Fruit fly (Drosophila melanogaster) whole organism, embryonic: ENCODE results near the gene CG13311.

ENCODE experiments used
- Awh ChIP-seq: fragments of 200-800 bp; sonication (Bioruptor generic); IDR thresholded peaks from 2 replicates; pipeline ENCODE4, ENCODE4 v1.3.6; 2022; ENCODE audit warnings: missing biosample characterization, missing genetic modification characterization
- CG11560 ChIP-seq: fragments of 200-800 bp; sonication (Bioruptor generic); IDR thresholded peaks from 3 replicates; pipeline ENCODE4 v1.3.6; 2022; ENCODE audit warnings: missing biosample characterization, missing genetic modification characterization
- CG12071 ChIP-seq: fragments of 200-800 bp; sonication (Bioruptor generic); optimal IDR thresholded peaks from 3 replicates; lab custom pipeline; 2018; ENCODE audit warnings: missing biosample characterization, mild to moderate bottlenecking, missing genetic modification characterization
- CG14014 ChIP-seq: fragments of 200-800 bp; sonication (Bioruptor generic); IDR thresholded peaks from 2 replicates; pipeline ENCODE4 v1.3.6; 2022; ENCODE audit warnings: missing biosample characterization, missing genetic modification characterization
- CG15011 ChIP-seq: fragments of 200-800 bp; sonication (Bioruptor generic); optimal IDR thresholded peaks from 3 replicates; lab custom pipeline; 2018; ENCODE audit warnings: missing biosample characterization, mild to moderate bottlenecking, missing genetic modification characterization
- CG16779 ChIP-seq: fragments of 200-800 bp; sonication (Bioruptor generic); IDR thresholded peaks from 2 replicates; pipeline ENCODE4 v1.3.6; 2022; ENCODE audit warnings: missing biosample characterization, missing genetic modification characterization
- CG17612 ChIP-seq: fragments of 200-800 bp; sonication (Bioruptor generic); IDR thresholded peaks from 2 replicates; pipeline ENCODE4 v1.3.6; 2022; ENCODE audit warnings: missing biosample characterization, missing genetic modification characterization
- CG18011 ChIP-seq: fragments of 200-800 bp; sonication (Bioruptor generic); optimal IDR thresholded peaks from 2 replicates; lab custom pipeline; 2017; ENCODE audit warnings: missing biosample characterization, missing genetic modification characterization, mild to moderate bottlenecking, moderate library complexity, missing genotype
- CG31224 ChIP-seq: fragments of 200-800 bp; sonication (Bioruptor generic); IDR thresholded peaks from 2 replicates; pipeline ENCODE4 v1.3.6; 2022; ENCODE audit warnings: missing biosample characterization, missing genetic modification characterization
- CG31441 ChIP-seq: fragments of 200-800 bp; sonication (Bioruptor generic); IDR thresholded peaks from 2 replicates; pipeline ENCODE4 v1.3.6; 2022; ENCODE audit warnings: missing biosample characterization, missing genetic modification characterization
- CG42726 ChIP-seq: fragments of 200-800 bp; sonication (Bioruptor generic); IDR thresholded peaks from 2 replicates; pipeline ENCODE4 v1.3.6; 2022; ENCODE audit warnings: missing biosample characterization, missing genetic modification characterization; ENCODE audit not compliant: partially characterized antibody
- CG5245 ChIP-seq: fragments of 200-800 bp; sonication (Bioruptor generic); optimal IDR thresholded peaks from 3 replicates; lab custom pipeline; 2016; ENCODE audit warnings: missing biosample characterization, missing genetic modification characterization
- CG7271 ChIP-seq: fragments of 200-800 bp; sonication (Bioruptor generic); optimal IDR thresholded peaks from 2 replicates; lab custom pipeline; 2018; ENCODE audit warnings: missing biosample characterization, mild to moderate bottlenecking, missing genetic modification characterization, moderate library complexity
- CG7786 ChIP-seq: fragments of 200-800 bp; sonication (Bioruptor generic); optimal IDR thresholded peaks from 2 replicates; lab custom pipeline; 2016; ENCODE audit warnings: missing biosample characterization, missing genetic modification characterization
- CG7839 ChIP-seq: fragments of 200-800 bp; sonication (Bioruptor generic); optimal IDR thresholded peaks from 3 replicates; lab custom pipeline; 2018; ENCODE audit warnings: missing biosample characterization, mild to moderate bottlenecking, missing genetic modification characterization, moderate library complexity
- CG8765 ChIP-seq: fragments of 200-800 bp; sonication (Bioruptor generic); IDR thresholded peaks from 2 replicates; pipeline ENCODE4 v1.3.6; 2022; ENCODE audit warnings: missing biosample characterization, missing genetic modification characterization
- CG9609 ChIP-seq: fragments of 200-800 bp; sonication (Bioruptor generic); optimal IDR thresholded peaks from 3 replicates; lab custom pipeline; 2016; ENCODE audit warnings: missing biosample characterization, missing genetic modification characterization
- CoRest ChIP-seq: fragments of 200-800 bp; sonication (Bioruptor generic); optimal IDR thresholded peaks from 3 replicates; lab custom pipeline; 2018; ENCODE audit warnings: missing biosample characterization, mild to moderate bottlenecking, missing genetic modification characterization, moderate library complexity
- D19A ChIP-seq: fragments of 200-800 bp; optimal IDR thresholded peaks from 3 replicates; lab custom pipeline; 2019; ENCODE audit warnings: missing biosample characterization, mild to moderate bottlenecking, missing genetic modification characterization, moderate library complexity
- Dfd ChIP-seq, 2 experiments: fragments of >200 bp; optimal IDR thresholded peaks; 2 replicates each; lab custom pipeline; 2017; ENCODE audit warnings: missing biosample characterization in 2 of 2, missing genetic modification characterization in 2 of 2
- Doc3 ChIP-seq: fragments of 200-800 bp; sonication (Bioruptor generic); IDR thresholded peaks from 3 replicates; pipeline ENCODE4 v1.3.6; 2022; ENCODE audit warnings: missing biosample characterization, missing genetic modification characterization; ENCODE audit not compliant: partially characterized antibody
- Dp ChIP-seq: fragments of 200-800 bp; sonication (Bioruptor generic); optimal IDR thresholded peaks from 2 replicates; lab custom pipeline; 2018; ENCODE audit warnings: missing biosample characterization, mild to moderate bottlenecking, missing genetic modification characterization, moderate library complexity
- Ets97D ChIP-seq: fragments of 200-800 bp; sonication (Bioruptor generic); optimal IDR thresholded peaks from 3 replicates; lab custom pipeline; 2016; ENCODE audit warnings: missing biosample characterization, missing genetic modification characterization
- GATAe ChIP-seq: fragments of 200-800 bp; sonication (Bioruptor generic); conservative IDR thresholded peaks from 2 replicates; pipeline ENCODE4 v1.3.6; 2022; ENCODE audit warnings: missing biosample characterization, missing genetic modification characterization
- Gsc ChIP-seq: fragments of 200-800 bp; sonication (Bioruptor generic); IDR thresholded peaks from 2 replicates; pipeline ENCODE4 v1.3.6; 2022; ENCODE audit warnings: missing biosample characterization, missing genetic modification characterization
- HLH3B ChIP-seq: fragments of 200-800 bp; sonication (Bioruptor generic); IDR thresholded peaks from 2 replicates; pipeline ENCODE4 v1.3.6; 2022; ENCODE audit warnings: missing biosample characterization, missing genetic modification characterization
- HLH54F ChIP-seq: fragments of 200-800 bp; sonication (Bioruptor generic); optimal IDR thresholded peaks from 3 replicates; lab custom pipeline; 2016; ENCODE audit warnings: missing biosample characterization, missing genetic modification characterization
- Jarid2 ChIP-seq: fragments of 200-800 bp; sonication (Bioruptor generic); optimal IDR thresholded peaks from 3 replicates; lab custom pipeline; 2017; ENCODE audit warnings: mild to moderate bottlenecking, missing biosample characterization, missing genetic modification reagents, missing genetic modification characterization
- NC2β ChIP-seq: fragments of 200-800 bp; sonication (Bioruptor generic); optimal IDR thresholded peaks from 2 replicates; lab custom pipeline; 2016; ENCODE audit warnings: missing biosample characterization, missing genetic modification characterization
- NK7.1 ChIP-seq: fragments of 200-800 bp; sonication (Bioruptor generic); optimal IDR thresholded peaks from 3 replicates; lab custom pipeline; 2016; ENCODE audit warnings: missing biosample characterization, missing genetic modification characterization
- Opbp ChIP-seq: fragments of 200-800 bp; sonication (Bioruptor generic); IDR thresholded peaks from 3 replicates; pipeline ENCODE4 v1.3.6; 2022; ENCODE audit warnings: missing biosample characterization, missing genetic modification characterization; ENCODE audit not compliant: partially characterized antibody
- TFAM ChIP-seq: fragments of 200-800 bp; sonication (Bioruptor generic); optimal IDR thresholded peaks from 2 replicates; lab custom pipeline; 2017; ENCODE audit warnings: missing biosample characterization, missing genetic modification characterization, inconsistent platforms
- Trl ChIP-seq, 3 experiments: fragments of >200 bp in 2 of 3; fragments of 200-800 bp in 1 of 3; sonication (Bioruptor generic) in 1 of 3; optimal IDR thresholded peaks; 2 replicates in 1 of 3; 3 replicates in 2 of 3; lab custom pipeline; 2016 to 2017; ENCODE audit warnings: missing biosample characterization in 1 of 3, missing genetic modification characterization in 1 of 3
- ase ChIP-seq: fragments of 200-800 bp; sonication (Bioruptor generic); IDR thresholded peaks from 3 replicates; pipeline ENCODE4 v1.3.6; 2022; ENCODE audit warnings: missing biosample characterization, missing genetic modification characterization
- ci ChIP-seq: fragments of 200-800 bp; sonication (Bioruptor generic); IDR thresholded peaks from 3 replicates; pipeline ENCODE4 v1.3.6; 2022; ENCODE audit warnings: missing biosample characterization, missing genetic modification characterization
- croc ChIP-seq: fragments of 200-800 bp; sonication (Bioruptor generic); conservative IDR thresholded peaks from 3 replicates; pipeline ENCODE4 v1.3.6; 2022; ENCODE audit warnings: missing biosample characterization, missing genetic modification characterization
- danr ChIP-seq: fragments of 200-800 bp; sonication (Bioruptor generic); IDR thresholded peaks from 2 replicates; pipeline ENCODE4 v1.3.6; 2022; ENCODE audit warnings: missing biosample characterization, missing genetic modification characterization
- esg ChIP-seq: fragments of 200-800 bp; sonication (Bioruptor generic); conservative IDR thresholded peaks from 2 replicates; pipeline ENCODE4 v1.3.6; 2022; ENCODE audit warnings: missing biosample characterization, missing genetic modification characterization
- lbe ChIP-seq: fragments of 200-800 bp; sonication (Bioruptor generic); optimal IDR thresholded peaks from 2 replicates; lab custom pipeline; 2016; ENCODE audit warnings: missing biosample characterization, mild to moderate bottlenecking, missing genetic modification characterization
- mam ChIP-seq: fragments of 200-800 bp; sonication (Bioruptor generic); optimal IDR thresholded peaks from 3 replicates; lab custom pipeline; 2016; ENCODE audit warnings: missing biosample characterization, missing genetic modification characterization
- org-1 ChIP-seq: fragments of 200-800 bp; sonication (Bioruptor generic); optimal IDR thresholded peaks from 2 replicates; lab custom pipeline; 2017; ENCODE audit warnings: missing biosample characterization, missing genetic modification characterization
- prd ChIP-seq, 3 experiments: fragments of >200 bp in 2 of 3; fragments of 200-800 bp in 1 of 3; sonication (Bioruptor generic) in 1 of 3; optimal IDR thresholded peaks in 2 of 3; IDR thresholded peaks in 1 of 3; 2 replicates in 2 of 3; 3 replicates in 1 of 3; pipeline versions ENCODE4 v1.3.6 to Lab custom; 2017 to 2022; ENCODE audit warnings: missing biosample characterization in 1 of 3, missing genetic modification characterization in 1 of 3
- sima ChIP-seq: fragments of 200-800 bp; sonication (Bioruptor generic); optimal IDR thresholded peaks from 2 replicates; lab custom pipeline; 2016; ENCODE audit warnings: missing biosample characterization, missing genetic modification characterization
- twi ChIP-seq: fragments of 200-800 bp; optimal IDR thresholded peaks from 2 replicates; lab custom pipeline; 2019; ENCODE audit warnings: missing biosample characterization, mild to moderate bottlenecking, missing genetic modification characterization, moderate library complexity
- tx ChIP-seq: fragments of 200-800 bp; sonication (Bioruptor generic); optimal IDR thresholded peaks from 2 replicates; lab custom pipeline; 2016; ENCODE audit warnings: missing biosample characterization, missing genetic modification characterization
- usp ChIP-seq: fragments of >200 bp; optimal IDR thresholded peaks from 2 replicates; lab custom pipeline; 2017; ENCODE audit warnings: missing biosample characterization, missing genetic modification characterization
- vvl ChIP-seq: fragments of 200-800 bp; sonication (Bioruptor generic); IDR thresholded peaks from 2 replicates; pipeline ENCODE4 v1.3.6; 2022; ENCODE audit warnings: missing biosample characterization, missing genetic modification characterization
- yki ChIP-seq: fragments of >200 bp; optimal IDR thresholded peaks from 3 replicates; lab custom pipeline; 2018
- zen2 ChIP-seq: fragments of 200-800 bp; sonication (Bioruptor generic); IDR thresholded peaks from 3 replicates; pipeline ENCODE4 v1.3.6; 2022; ENCODE audit warnings: missing biosample characterization, missing genetic modification characterization; ENCODE audit not compliant: partially characterized antibody
- zfh2 ChIP-seq: fragments of 200-800 bp; sonication (Bioruptor generic); optimal IDR thresholded peaks from 2 replicates; lab custom pipeline; 2016; ENCODE audit warnings: missing biosample characterization, missing genetic modification characterization

Gene CG13311

dm6 chr3L:8765969-8766538, 35.9 kb downstream of the CG13311 start (continued):
- TF ChIP-seq CG7839 (peak; percentile 99), Gsc (GFP tag; lab: Robert Waterston, UW) (peak; percentile 96), ase (GFP tag; lab: Robert Waterston, UW) (peak; percentile 97), mam (GFP tag; lab: Kevin White, UChicago) (peak; percentile 91), Trl (optimal IDR thresholded peaks at IDR 0.05; lab: Kevin White, UChicago) (peak; percentile 56 to 79), Trl (GFP tag; optimal IDR thresholded peaks at IDR 0.05; lab: Kevin White, UChicago) (peak; percentile 95), Awh (GFP tag; lab: Robert Waterston, UW) (peak; percentile 97), CG9609 (peak; percentile 98), prd (optimal IDR thresholded peaks at IDR 0.05; lab: Kevin White, UChicago) (no peak), prd (GFP tag; IDR thresholded peaks at IDR 0.05; lab: Robert Waterston, UW) (peak; percentile 98), usp (GFP tag; lab: Kevin White, UChicago) (no peak), Doc3 (GFP tag; lab: Robert Waterston, UW) (0 out of 3 replicates have a peak, but pooled peaks have one; percentile 31), sima (GFP tag; lab: Kevin White, UChicago) (peak; percentile 65), zfh2 (peak; percentile 98), lbe (GFP tag; lab: Kevin White, UChicago) (peak; percentile 97), org-1 (GFP tag; lab: Kevin White, UChicago) (peak; percentile 99), GATAe (peak; percentile 87), danr (GFP tag; lab: Robert Waterston, UW) (peak; percentile 97), Dfd (GFP tag; optimal IDR thresholded peaks at IDR 0.05; lab: Kevin White, UChicago) (no peak), ci (GFP tag; lab: Robert Waterston, UW) (peak; percentile 97), CG17612 (GFP tag; lab: Robert Waterston, UW) (peak; percentile 94), CG15011 (GFP tag; lab: Kevin White, UChicago) (peak; percentile 93), croc (GFP tag; lab: Robert Waterston, UW) (peak; percentile 98), CG8765 (GFP tag; lab: Robert Waterston, UW) (peak; percentile 92), CG16779 (GFP tag; lab: Robert Waterston, UW) (peak; percentile 90), Ets97D (GFP tag; lab: Kevin White, UChicago) (peak; percentile 73), TFAM (GFP tag; lab: Kevin White, UChicago) (peak; percentile 86), CG31441 (GFP tag; lab: Robert Waterston, UW) (peak; percentile 98), CG5245 (peak; percentile 95), CG31224 (peak; percentile 94), CG7786 (GFP tag; lab: Kevin White, UChicago) (peak; percentile 98), NK7.1 (GFP tag; lab: Kevin White, UChicago) (peak; percentile 91), CG18011 (GFP tag; lab: Kevin White, UChicago) (peak; percentile 90), NC2β (GFP tag; lab: Kevin White, UChicago) (peak; percentile 96), CoRest (tag; lab: Kevin White, UChicago) (peak; percentile 100), HLH54F (peak; percentile 98), Opbp (no peak), CG7271 (tag; lab: Kevin White, UChicago) (peak; percentile 18), vvl (GFP tag; lab: Robert Waterston, UW) (peak; percentile 97), Dp (GFP tag; lab: Kevin White, UChicago) (peak; percentile 30), yki (lab: Kevin White, UChicago) (no peak), CG12071 (GFP tag; lab: Kevin White, UChicago) (peak; percentile 97), CG14014 (GFP tag; lab: Robert Waterston, UW) (peak; percentile 98), CG42726 (GFP tag; lab: Robert Waterston, UW) (peak; percentile 39; the same call in 1 of the 2 replicates), zen2 (no peak), CG11560 (tag; lab: Robert Waterston, UW) (peak; percentile 92), twi (tag; lab: Kevin White, UChicago) (peak; percentile 98), HLH3B (peak; percentile 98), Jarid2 (GFP tag; lab: Kevin White, UChicago) (peak; percentile 97), tx (GFP tag; lab: Kevin White, UChicago) (peak; percentile 97), esg (peak; percentile 99), D19A (tag; lab: Kevin White, UChicago) (peak; percentile 91)
